Fruit fly (Drosophila melanogaster): ENCODE results near the gene CG9698.

DNA sequence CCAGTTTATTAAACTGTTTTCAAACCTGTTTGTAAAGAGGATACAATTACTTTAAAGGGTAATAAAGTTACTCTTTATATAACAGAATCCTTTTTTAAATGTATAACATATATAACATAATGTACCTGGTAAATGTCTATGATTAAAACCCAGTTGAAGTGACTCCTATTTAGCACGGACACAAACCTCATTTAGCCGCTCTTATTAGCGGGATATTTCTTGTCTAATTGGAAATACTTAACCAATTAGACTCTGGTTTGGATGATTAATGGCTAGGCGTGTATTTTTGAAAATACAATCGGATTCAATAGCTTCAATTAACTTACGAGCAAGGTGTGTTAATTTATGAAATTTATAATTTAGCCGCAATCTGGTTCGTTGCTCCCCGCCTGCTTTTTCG is 47.5 kb upstream of the CG9698 start:
- TF ChIP-seq CG9876 (GFP tag; optimal IDR thresholded peaks at IDR 0.05), result no peak
- no peak for TF ChIP-seq CG17829 (tag; optimal IDR thresholded peaks at IDR 0.05)
- TF ChIP-seq dpn (GFP tag; optimal IDR thresholded peaks at IDR 0.05), result no peak
- no peak for TF ChIP-seq bowl (GFP tag; IDR thresholded peaks at IDR 0.05)
- TF ChIP-seq vnd (GFP tag; IDR thresholded peaks at IDR 0.05; ENCODE audit: partially characterized antibody), result no peak
- TF ChIP-seq Jarid2 (GFP tag; optimal IDR thresholded peaks at IDR 0.05), result no peak
- no peak for TF ChIP-seq Ets97D (GFP tag; optimal IDR thresholded peaks at IDR 0.05)
- TF ChIP-seq nerfin-1 (tag; optimal IDR thresholded peaks at IDR 0.05), result no peak
- TF ChIP-seq NC2α (GFP tag; optimal IDR thresholded peaks at IDR 0.05), result no peak

All from whole organism, embryonic.